Fruit fly (Drosophila melanogaster) S2 (cell line): ENCODE results near the gene CG33191.

Source experiments
- CG8478 ChIP-seq: fragments of >200 bp; optimal IDR thresholded peaks from 2 replicates; lab custom pipeline; 2018
- CTCF ChIP-seq, 2 experiments: fragments of >200 bp; optimal IDR thresholded peaks; 2 replicates each; lab custom pipeline; 2018

Gene CG33191

DNA sequence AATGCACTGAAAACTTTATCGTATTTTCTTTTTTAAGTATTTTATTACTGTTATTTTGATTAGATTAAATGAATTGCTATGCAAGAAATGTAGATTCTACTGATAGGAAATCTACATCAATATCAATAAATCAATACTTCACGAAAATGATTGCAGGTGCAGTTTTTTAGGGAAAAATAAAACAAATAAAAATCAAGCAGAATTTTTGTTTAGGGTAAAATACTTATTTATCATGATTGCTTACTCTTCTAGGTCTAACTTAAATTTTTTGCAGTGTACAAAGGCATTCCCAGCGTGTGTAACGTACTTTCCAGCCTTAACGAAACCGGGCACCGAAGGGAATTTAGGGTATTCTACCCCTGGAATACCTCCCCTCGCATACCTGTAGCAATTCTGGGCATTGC is 28.8 kb upstream of the CG33191 start:
- TF ChIP-seq CG8478 (lab: Kevin White, UChicago) (no peak), CTCF (optimal IDR thresholded peaks at IDR 0.05; lab: Kevin White, UChicago) (no peak)

DNA sequence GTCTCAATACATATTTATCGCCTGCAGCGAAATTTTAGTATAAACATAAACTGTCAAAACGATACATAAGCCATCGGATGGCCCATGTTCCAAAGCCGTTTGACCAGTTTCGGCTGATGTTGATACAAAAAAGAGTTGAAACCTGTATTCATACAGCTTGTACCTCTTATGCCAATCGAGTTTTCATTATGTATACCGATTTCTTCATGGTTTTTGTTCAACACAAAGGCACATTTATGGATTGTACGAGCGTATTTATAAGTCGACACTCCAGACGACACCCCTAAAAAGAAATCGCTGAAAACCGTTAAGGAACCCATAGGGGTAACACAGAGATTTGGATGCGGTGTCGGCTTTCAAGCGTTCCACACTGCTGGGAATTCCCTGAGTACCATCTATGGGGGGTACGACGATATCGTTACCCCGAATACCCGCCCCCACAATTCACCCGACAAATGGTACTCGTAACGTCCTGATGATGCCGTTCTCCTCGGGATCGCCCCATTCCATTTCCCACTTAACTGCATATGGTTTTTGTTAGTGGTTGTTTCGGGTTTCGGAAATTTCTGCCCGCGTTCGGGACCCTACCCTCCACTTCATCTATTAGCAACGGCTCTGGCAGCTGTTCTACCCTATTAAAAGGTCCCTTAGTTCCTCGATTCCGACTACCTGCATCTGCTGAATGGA is 28.3 kb upstream of the CG33191 start:
- TF ChIP-seq CG8478 (lab: Kevin White, UChicago) (no peak), CTCF (optimal IDR thresholded peaks at IDR 0.05; lab: Kevin White, UChicago) (no peak)

dm6 chr3R:8807048-8807447 is 27.3 kb upstream of the CG33191 start:
- TF ChIP-seq CTCF (optimal IDR thresholded peaks at IDR 0.05; lab: Kevin White, UChicago), result no peak
- TF ChIP-seq CG8478 (lab: Kevin White, UChicago), result no peak

DNA sequence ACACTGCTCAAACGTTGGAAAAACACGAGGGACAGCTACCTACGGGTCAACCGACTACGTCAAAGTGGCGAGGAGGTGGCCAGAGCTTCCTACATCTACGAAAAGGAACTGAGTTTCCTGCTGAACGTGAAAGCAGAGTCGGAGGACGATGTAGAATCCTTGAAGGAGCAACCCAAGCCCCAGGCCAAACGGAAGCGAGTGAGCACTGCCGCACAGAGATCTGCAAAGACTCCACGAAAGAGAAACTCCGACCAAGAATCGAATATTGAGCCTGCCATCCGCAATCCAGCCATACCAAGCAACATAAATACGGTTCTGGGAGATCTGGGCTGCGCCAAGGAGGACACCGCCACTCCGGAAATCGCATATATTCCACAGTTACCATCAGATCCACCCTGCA is 26.9 kb upstream of the CG33191 start:
- TF ChIP-seq CTCF (optimal IDR thresholded peaks at IDR 0.05; lab: Kevin White, UChicago) (no peak), CG8478 (lab: Kevin White, UChicago) (no peak)

- TF ChIP-seq CG8478 (lab: Kevin White, UChicago) (no peak), CTCF (optimal IDR thresholded peaks at IDR 0.05; lab: Kevin White, UChicago) (no peak)
Observed at dm6 chr3R:8806104-8806503, 26.4 kb upstream of the CG33191 start, which contains the start of gene hng2. Gene hng2 (plus strand): TSS chr3R:8806322.

dm6 chr3R:8805388-8805852 is 25.7 kb upstream of the CG33191 start, which contains the start of gene CG9839:
Gene CG9839 (minus strand): TSS chr3R:8805802.
- no peak for TF ChIP-seq CG8478 (lab: Kevin White, UChicago)
- TF ChIP-seq CTCF (optimal IDR thresholded peaks at IDR 0.05; lab: Kevin White, UChicago), result peak in 1 of 2 experiments; percentile 26

DNA sequence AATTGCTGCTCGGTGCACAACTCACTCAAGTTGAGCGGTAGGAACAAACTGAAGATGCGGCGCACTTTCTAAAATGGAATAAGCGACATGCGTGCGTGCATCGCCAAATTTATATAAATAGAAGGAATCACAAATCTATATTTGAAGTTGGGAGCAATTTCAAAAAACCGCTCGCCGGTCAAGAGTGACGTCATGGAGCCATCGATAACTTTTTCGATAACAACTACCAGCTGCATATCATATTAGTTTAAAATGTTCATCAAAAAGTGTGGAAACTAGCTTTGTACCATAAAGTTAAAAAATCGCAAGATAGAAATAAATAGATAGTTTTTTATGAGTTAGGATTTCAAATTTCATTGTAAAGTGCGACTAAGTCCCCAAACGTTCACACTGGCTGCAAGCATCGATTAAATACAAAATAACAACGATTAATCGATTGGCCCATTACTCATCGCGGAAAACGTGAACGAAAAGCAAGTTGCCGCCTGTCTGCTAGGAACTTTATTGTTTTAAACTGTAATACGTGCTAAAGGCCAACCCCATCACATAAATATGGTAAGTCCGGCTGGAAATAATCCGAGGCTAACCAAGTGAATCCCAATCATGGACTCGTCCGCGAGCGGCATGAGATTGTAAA is 21.5 kb upstream of the CG33191 start, which contains the start of the genes Pif1A, Pif1B and CCT7:
Gene Pif1A (minus strand): TSS at position 51 of the 637 bp plus-strand sequence.
Gene Pif1B (minus strand): TSS at position 51 of the 637 bp plus-strand sequence.
Gene CCT7 (plus strand): TSS at position 439 of the 637 bp plus-strand sequence.
- TF ChIP-seq CG8478 (lab: Kevin White, UChicago), result no peak

DNA sequence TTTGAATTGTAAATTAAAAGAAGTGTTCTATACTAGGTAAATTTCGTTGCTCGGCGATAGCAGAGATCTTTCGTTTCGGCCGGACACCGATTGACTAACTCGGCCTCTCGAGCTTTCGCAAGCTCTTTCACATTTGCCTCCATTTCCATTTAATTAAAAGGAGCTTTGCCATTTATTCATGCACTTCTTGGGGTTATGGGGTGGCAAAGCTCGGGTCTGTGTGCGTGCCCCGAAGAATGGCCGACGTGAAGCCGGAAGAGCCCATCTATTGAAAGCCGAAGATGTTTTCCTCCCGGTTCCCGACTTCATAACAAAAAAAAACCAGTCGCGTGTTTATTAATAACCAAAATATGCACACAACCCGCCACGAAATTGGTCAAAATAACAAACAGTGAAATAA is 20.1 kb upstream of the CG33191 start:
- TF ChIP-seq CG8478 (lab: Kevin White, UChicago), result no peak
- no peak for TF ChIP-seq CTCF (optimal IDR thresholded peaks at IDR 0.05; lab: Kevin White, UChicago)

- no peak for TF ChIP-seq CG8478 (lab: Kevin White, UChicago)
- no peak for TF ChIP-seq CTCF (optimal IDR thresholded peaks at IDR 0.05; lab: Kevin White, UChicago)
Observed at dm6 chr3R:8798332-8798731, 18.6 kb upstream of the CG33191 start.

- TF ChIP-seq CTCF (optimal IDR thresholded peaks at IDR 0.05; lab: Kevin White, UChicago) (no peak), CG8478 (lab: Kevin White, UChicago) (no peak)
Observed at dm6 chr3R:8794384-8794783, 14.7 kb upstream of the CG33191 start, which contains the start of gene Ir85a. Gene Ir85a (plus strand): TSS chr3R:8794684.

- TF ChIP-seq CTCF (optimal IDR thresholded peaks at IDR 0.05; lab: Kevin White, UChicago), result no peak
- TF ChIP-seq CG8478 (lab: Kevin White, UChicago), result no peak
Observed at dm6 chr3R:8793726-8794125, 14.0 kb upstream of the CG33191 start.

DNA sequence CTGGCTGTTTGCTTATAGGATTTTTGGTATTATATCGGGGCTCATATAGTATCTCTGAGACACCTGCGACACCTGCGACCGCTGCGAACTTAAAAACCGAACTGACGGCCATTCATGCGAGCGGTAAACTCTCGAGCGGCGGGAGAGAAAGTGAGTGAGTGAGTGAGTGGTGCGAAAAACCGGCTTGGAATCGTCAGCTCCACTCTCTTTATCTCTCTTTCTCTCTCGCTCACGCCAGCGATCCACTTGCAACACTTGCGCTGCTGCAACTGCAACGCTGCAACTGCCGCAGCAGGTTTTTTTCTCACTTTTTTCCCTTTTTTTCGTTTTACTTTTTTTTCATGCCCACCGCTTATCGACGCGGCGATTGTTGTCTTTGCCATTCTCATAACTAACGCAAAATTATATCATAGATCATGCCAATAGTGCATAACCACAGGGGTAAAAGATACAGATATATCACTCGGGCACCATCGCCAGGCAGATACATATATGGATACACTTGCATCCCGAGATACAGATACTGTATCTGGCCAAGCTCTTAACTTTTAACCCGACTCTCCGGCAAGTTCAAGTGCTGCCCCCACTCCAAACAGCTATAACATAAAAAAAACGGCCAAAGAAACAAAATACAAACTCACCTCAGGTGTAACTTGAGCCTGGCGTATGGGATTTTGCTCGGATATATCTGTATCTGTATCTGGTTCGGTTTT is 12.9 kb upstream of the CG33191 start:
- no peak for TF ChIP-seq CTCF (optimal IDR thresholded peaks at IDR 0.05; lab: Kevin White, UChicago)
- TF ChIP-seq CG8478 (lab: Kevin White, UChicago), result no peak

dm6 chr3R:8788722-8789400 is 9.1 kb upstream of the CG33191 start:
- TF ChIP-seq CTCF (optimal IDR thresholded peaks at IDR 0.05; lab: Kevin White, UChicago), result no peak
- TF ChIP-seq CG8478 (lab: Kevin White, UChicago), result no peak
